Fruit fly (Drosophila melanogaster) whole organism, embryonic: ENCODE measurements around the gene CG14118.
A peak's percentile ranks its signal among the peaks of the same experiment; 100 is the strongest.

ENCODE experiments used
- Adf1 ChIP-seq: fragments of 200-800 bp; sonication (Bioruptor generic); IDR thresholded peaks from 2 replicates; pipeline ENCODE4 v1.3.6; 2022; ENCODE audit warnings: missing biosample characterization, missing genetic modification characterization
- B-H2 ChIP-seq: fragments of 200-800 bp; sonication (Bioruptor generic); optimal IDR thresholded peaks from 2 replicates; lab custom pipeline; 2018; ENCODE audit warnings: missing biosample characterization, mild to moderate bottlenecking, missing genetic modification characterization
- BEAF-32 ChIP-seq: fragments of 200-800 bp; sonication (Bioruptor generic); optimal IDR thresholded peaks from 3 replicates; lab custom pipeline; 2017; ENCODE audit warnings: missing biosample characterization, missing genetic modification characterization, mild to moderate bottlenecking, moderate library complexity, missing genetic modification reagents
- Bgb ChIP-seq: fragments of 200-800 bp; sonication (Bioruptor generic); IDR thresholded peaks from 2 replicates; pipeline ENCODE4 v1.3.6; 2022; ENCODE audit warnings: missing biosample characterization, missing genetic modification characterization; ENCODE audit not compliant: partially characterized antibody
- CG10431 ChIP-seq: fragments of 200-800 bp; sonication (Bioruptor generic); optimal IDR thresholded peaks from 3 replicates; lab custom pipeline; 2018; ENCODE audit warnings: missing biosample characterization, mild to moderate bottlenecking, missing genetic modification characterization
- CG10462 ChIP-seq: fragments of 200-800 bp; sonication (Bioruptor generic); optimal IDR thresholded peaks from 2 replicates; lab custom pipeline; 2016; ENCODE audit warnings: missing biosample characterization, missing genetic modification characterization
- CG10543 ChIP-seq: fragments of 200-800 bp; sonication (Bioruptor generic); optimal IDR thresholded peaks from 3 replicates; lab custom pipeline; 2017; ENCODE audit warnings: missing biosample characterization, mild to moderate bottlenecking, missing genetic modification characterization, moderate library complexity
- CG13287 ChIP-seq: fragments of 200-800 bp; sonication (Bioruptor generic); IDR thresholded peaks from 2 replicates; pipeline ENCODE4 v1.3.6; 2022; ENCODE audit warnings: missing biosample characterization, missing genetic modification characterization; ENCODE audit not compliant: partially characterized antibody
- CG13296 ChIP-seq: fragments of 200-800 bp; sonication (Bioruptor generic); optimal IDR thresholded peaks from 3 replicates; lab custom pipeline; 2018; ENCODE audit warnings: missing biosample characterization, mild to moderate bottlenecking, missing genetic modification characterization
- CG16813 ChIP-seq: fragments of 200-800 bp; sonication (Bioruptor generic); IDR thresholded peaks from 3 replicates; pipeline ENCODE4 v1.3.6; 2022; ENCODE audit warnings: missing biosample characterization, missing genetic modification characterization; ENCODE audit not compliant: partially characterized antibody
- CG18011 ChIP-seq: fragments of 200-800 bp; sonication (Bioruptor generic); optimal IDR thresholded peaks from 2 replicates; lab custom pipeline; 2017; ENCODE audit warnings: missing biosample characterization, missing genetic modification characterization, mild to moderate bottlenecking, moderate library complexity, missing genotype
- CG2120 ChIP-seq: fragments of 200-800 bp; sonication (Bioruptor generic); optimal IDR thresholded peaks from 3 replicates; lab custom pipeline; 2016; ENCODE audit warnings: missing biosample characterization, missing genetic modification characterization
- CG30403 ChIP-seq: fragments of 200-800 bp; sonication (Bioruptor generic); optimal IDR thresholded peaks from 3 replicates; lab custom pipeline; 2016; ENCODE audit warnings: missing biosample characterization, missing genetic modification characterization
- CG34376 ChIP-seq: fragments of 200-800 bp; sonication (Bioruptor generic); optimal IDR thresholded peaks from 2 replicates; lab custom pipeline; 2018; ENCODE audit warnings: missing biosample characterization, mild to moderate bottlenecking, missing genetic modification characterization
- CG7928 ChIP-seq: fragments of 200-800 bp; sonication (Bioruptor generic); optimal IDR thresholded peaks from 2 replicates; lab custom pipeline; 2017; ENCODE audit warnings: missing biosample characterization, mild to moderate bottlenecking, missing genetic modification characterization
- CG8281 ChIP-seq: fragments of 200-800 bp; sonication (Bioruptor generic); optimal IDR thresholded peaks from 2 replicates; lab custom pipeline; 2018; ENCODE audit warnings: missing biosample characterization, mild to moderate bottlenecking, missing genetic modification characterization, moderate library complexity
- CG9437 ChIP-seq: fragments of 200-800 bp; sonication (Bioruptor generic); optimal IDR thresholded peaks from 2 replicates; lab custom pipeline; 2018; ENCODE audit warnings: missing biosample characterization, mild to moderate bottlenecking, missing genetic modification characterization
- CG9797 ChIP-seq: fragments of 200-800 bp; sonication (Bioruptor generic); optimal IDR thresholded peaks from 3 replicates; lab custom pipeline; 2018; ENCODE audit warnings: missing biosample characterization, mild to moderate bottlenecking, missing genetic modification characterization
- CTCF ChIP-seq: fragments of 200-800 bp; sonication (Bioruptor generic); optimal IDR thresholded peaks from 2 replicates; lab custom pipeline; 2017; ENCODE audit warnings: missing biosample characterization, mild to moderate bottlenecking, missing genetic modification characterization, moderate library complexity
- Dll ChIP-seq: fragments of 200-800 bp; sonication (Bioruptor generic); IDR thresholded peaks from 4 replicates; pipeline ENCODE4 v1.3.6; 2022; ENCODE audit warnings: missing biosample characterization, missing genetic modification characterization; ENCODE audit not compliant: partially characterized antibody
- Fer3 ChIP-seq: fragments of 200-800 bp; sonication (Bioruptor generic); optimal IDR thresholded peaks from 2 replicates; lab custom pipeline; 2018; ENCODE audit warnings: missing biosample characterization, mild to moderate bottlenecking, missing genetic modification characterization, moderate library complexity
- H2.0 ChIP-seq: fragments of 200-800 bp; sonication (Bioruptor generic); IDR thresholded peaks from 2 replicates; pipeline ENCODE4 v1.3.6; 2022; ENCODE audit warnings: missing biosample characterization, missing genetic modification characterization
- HLH4C ChIP-seq: fragments of 200-800 bp; sonication (Bioruptor generic); IDR thresholded peaks from 3 replicates; pipeline ENCODE4 v1.3.6; 2022; ENCODE audit warnings: missing biosample characterization, missing genetic modification characterization; ENCODE audit not compliant: partially characterized antibody
- Hsf ChIP-seq: fragments of 200-800 bp; sonication (Bioruptor generic); optimal IDR thresholded peaks from 3 replicates; lab custom pipeline; 2016; ENCODE audit warnings: missing biosample characterization, missing genetic modification characterization
- Lim3 ChIP-seq: fragments of 200-800 bp; sonication (Bioruptor generic); IDR thresholded peaks from 2 replicates; pipeline ENCODE4 v1.3.6; 2022; ENCODE audit warnings: missing biosample characterization, missing genetic modification characterization
- MBD-R2 ChIP-seq: fragments of 200-800 bp; sonication (Bioruptor generic); IDR thresholded peaks from 2 replicates; pipeline ENCODE4 v1.3.6; 2022; ENCODE audit warnings: missing biosample characterization, missing genetic modification characterization
- Mrtf ChIP-seq: fragments of 200-800 bp; sonication (Bioruptor generic); IDR thresholded peaks from 3 replicates; pipeline ENCODE4 v1.3.6; 2022; ENCODE audit warnings: missing biosample characterization, missing genetic modification characterization
- NFAT ChIP-seq: fragments of 200-800 bp; sonication (Bioruptor generic); IDR thresholded peaks from 2 replicates; pipeline ENCODE4 v1.3.6; 2022; ENCODE audit warnings: missing biosample characterization, missing genetic modification characterization
- NK7.1 ChIP-seq: fragments of 200-800 bp; sonication (Bioruptor generic); optimal IDR thresholded peaks from 3 replicates; lab custom pipeline; 2016; ENCODE audit warnings: missing biosample characterization, missing genetic modification characterization
- Sox100B ChIP-seq: fragments of 200-800 bp; sonication (Bioruptor generic); optimal IDR thresholded peaks from 3 replicates; lab custom pipeline; 2018; ENCODE audit warnings: missing biosample characterization, mild to moderate bottlenecking, missing genetic modification characterization
- Sry-β ChIP-seq: fragments of 200-800 bp; sonication (Bioruptor generic); optimal IDR thresholded peaks from 2 replicates; lab custom pipeline; 2018; ENCODE audit warnings: missing biosample characterization, mild to moderate bottlenecking, missing genetic modification characterization, moderate library complexity
- Sry-δ ChIP-seq: fragments of 200-800 bp; sonication (Bioruptor generic); optimal IDR thresholded peaks from 2 replicates; lab custom pipeline; 2016; ENCODE audit warnings: missing biosample characterization, missing genetic modification characterization
- Vsx1 ChIP-seq: fragments of 200-800 bp; sonication (Bioruptor generic); optimal IDR thresholded peaks from 2 replicates; lab custom pipeline; 2017; ENCODE audit warnings: missing biosample characterization, mild to moderate bottlenecking, missing genetic modification characterization, missing genetic modification reagents
- aop ChIP-seq: fragments of 200-800 bp; sonication (Bioruptor generic); IDR thresholded peaks from 2 replicates; pipeline ENCODE4 v1.3.6; 2022; ENCODE audit warnings: missing biosample characterization, missing genetic modification characterization
- bowl ChIP-seq: fragments of 200-800 bp; sonication (Bioruptor generic); IDR thresholded peaks from 2 replicates; pipeline ENCODE4 v1.3.6; 2022; ENCODE audit warnings: missing biosample characterization, missing genetic modification characterization
- br ChIP-seq: fragments of >200 bp; optimal IDR thresholded peaks from 2 replicates; lab custom pipeline; 2017
- eve ChIP-seq, 2 experiments: fragments of >200 bp; optimal IDR thresholded peaks; 2 replicates each; lab custom pipeline; 2017; ENCODE audit warnings: missing biosample characterization in 2 of 2, missing genetic modification characterization in 2 of 2
- fd3F ChIP-seq: fragments of 200-800 bp; sonication (Bioruptor generic); optimal IDR thresholded peaks from 2 replicates; lab custom pipeline; 2018; ENCODE audit warnings: missing biosample characterization, mild to moderate bottlenecking, missing genetic modification characterization, moderate library complexity
- fd96Cb ChIP-seq: fragments of 200-800 bp; sonication (Bioruptor generic); optimal IDR thresholded peaks from 2 replicates; lab custom pipeline; 2018; ENCODE audit warnings: missing biosample characterization, mild to moderate bottlenecking, missing genetic modification characterization, moderate library complexity
- kah ChIP-seq: fragments of 200-800 bp; sonication (Bioruptor generic); optimal IDR thresholded peaks from 2 replicates; lab custom pipeline; 2018; ENCODE audit warnings: missing biosample characterization, mild to moderate bottlenecking, missing genetic modification characterization
- klu ChIP-seq: fragments of 200-800 bp; sonication (Bioruptor generic); IDR thresholded peaks from 2 replicates; pipeline ENCODE4 v1.3.6; 2022; ENCODE audit warnings: missing biosample characterization, missing genetic modification characterization
- luna ChIP-seq: fragments of 200-800 bp; sonication (Bioruptor generic); optimal IDR thresholded peaks from 2 replicates; lab custom pipeline; 2016; ENCODE audit warnings: missing biosample characterization, missing genetic modification characterization
- nmo ChIP-seq: fragments of 200-800 bp; sonication (Bioruptor generic); optimal IDR thresholded peaks from 2 replicates; lab custom pipeline; 2018; ENCODE audit warnings: missing biosample characterization, mild to moderate bottlenecking, missing genetic modification characterization, moderate library complexity
- otp ChIP-seq: fragments of 200-800 bp; sonication (Bioruptor generic); IDR thresholded peaks from 3 replicates; pipeline ENCODE4, ENCODE4 v1.3.6; 2022; ENCODE audit warnings: missing biosample characterization, missing genetic modification characterization
- pfk ChIP-seq: fragments of 200-800 bp; sonication (Bioruptor generic); optimal IDR thresholded peaks from 2 replicates; lab custom pipeline; 2018; ENCODE audit warnings: missing biosample characterization, mild to moderate bottlenecking, missing genetic modification characterization, moderate library complexity
- row ChIP-seq: fragments of 200-800 bp; sonication (Bioruptor generic); IDR thresholded peaks from 3 replicates; pipeline ENCODE4 v1.3.6; 2022; ENCODE audit warnings: missing biosample characterization, missing genetic modification characterization
- scrt ChIP-seq: fragments of 200-800 bp; sonication (Bioruptor generic); optimal IDR thresholded peaks from 2 replicates; lab custom pipeline; 2018; ENCODE audit warnings: missing biosample characterization, mild to moderate bottlenecking, missing genetic modification characterization, moderate library complexity
- slou ChIP-seq: fragments of 200-800 bp; sonication (Bioruptor generic); optimal IDR thresholded peaks from 3 replicates; lab custom pipeline; 2016; ENCODE audit warnings: missing biosample characterization, missing genetic modification characterization
- stwl ChIP-seq: fragments of 200-800 bp; sonication (Bioruptor generic); optimal IDR thresholded peaks from 3 replicates; lab custom pipeline; 2018; ENCODE audit warnings: missing biosample characterization, mild to moderate bottlenecking, missing genetic modification characterization, moderate library complexity
- tio ChIP-seq: fragments of 200-800 bp; sonication (Bioruptor generic); optimal IDR thresholded peaks from 2 replicates; lab custom pipeline; 2017; ENCODE audit warnings: missing biosample characterization, missing genetic modification characterization, inconsistent platforms
- vnd ChIP-seq: fragments of 200-800 bp; sonication (Bioruptor generic); IDR thresholded peaks from 3 replicates; pipeline ENCODE4 v1.3.6; 2022; ENCODE audit warnings: missing biosample characterization, missing genetic modification characterization; ENCODE audit not compliant: partially characterized antibody

The CG14118 gene

dm6 chr3L:12849867-12850301, 42.6 kb upstream of the CG14118 start, which contains the start of the genes CG10948 and Wbp2 (continued):
- TF ChIP-seq row (GFP tag; lab: Robert Waterston, UW) (no peak), Vsx1 (GFP tag; lab: Kevin White, UChicago) (peak; percentile 73), vnd (no peak), Dll (GFP tag; lab: Robert Waterston, UW) (peak; percentile 65; the same call in 1 of the 4 replicates), pfk (GFP tag; lab: Kevin White, UChicago) (no peak), CG13296 (GFP tag; lab: Kevin White, UChicago) (peak; percentile 8), slou (GFP tag; lab: Kevin White, UChicago) (no peak), BEAF-32 (peak; percentile 72), B-H2 (GFP tag; lab: Kevin White, UChicago) (no peak), CG10543 (no peak), CG16813 (GFP tag; lab: Robert Waterston, UW) (peak; percentile 48; the same call in 1 of the 3 replicates), luna (no peak), fd96Cb (tag; lab: Kevin White, UChicago) (no peak), CG10462 (GFP tag; lab: Kevin White, UChicago) (no peak), kah (peak; percentile 88), Bgb (GFP tag; lab: Robert Waterston, UW) (peak; percentile 60), Hsf (GFP tag; lab: Kevin White, UChicago) (peak; percentile 28), klu (no peak), aop (GFP tag; lab: Robert Waterston, UW) (no peak), NFAT (GFP tag; lab: Robert Waterston, UW) (no peak), tio (no peak), stwl (tag; lab: Kevin White, UChicago) (peak; percentile 97), CTCF (GFP tag; lab: Kevin White, UChicago) (peak; percentile 24), Sry-β (GFP tag; lab: Kevin White, UChicago) (peak; percentile 34), Mrtf (no peak), CG34376 (peak; percentile 25), CG18011 (GFP tag; lab: Kevin White, UChicago) (peak; percentile 1), Fer3 (tag; lab: Kevin White, UChicago) (no peak), CG10431 (GFP tag; lab: Kevin White, UChicago) (peak; percentile 21), CG9797 (GFP tag; lab: Kevin White, UChicago) (peak; percentile 24), Sry-δ (peak; percentile 89), CG30403 (no peak), br (lab: Kevin White, UChicago) (no peak), CG13287 (GFP tag; lab: Robert Waterston, UW) (peak; percentile 77), CG8281 (no peak), H2.0 (GFP tag; lab: Robert Waterston, UW) (no peak), otp (GFP tag; lab: Robert Waterston, UW) (no peak), Lim3 (no peak), HLH4C (GFP tag; lab: Robert Waterston, UW) (peak; percentile 50; the same call in 1 of the 3 replicates), Adf1 (no peak), eve (GFP tag; optimal IDR thresholded peaks at IDR 0.05; lab: Kevin White, UChicago) (no peak), CG2120 (GFP tag; lab: Kevin White, UChicago) (peak; percentile 19), CG9437 (GFP tag; lab: Kevin White, UChicago) (peak; percentile 33), NK7.1 (GFP tag; lab: Kevin White, UChicago) (no peak), nmo (no peak), bowl (GFP tag; lab: Robert Waterston, UW) (no peak), scrt (GFP tag; lab: Kevin White, UChicago) (peak; percentile 19), MBD-R2 (GFP tag; lab: Robert Waterston, UW) (peak; percentile 66), Sox100B (GFP tag; lab: Kevin White, UChicago) (no peak), fd3F (no peak), CG7928 (GFP tag; lab: Kevin White, UChicago) (no peak)
